Fruit fly (Drosophila melanogaster) whole organism, embryonic: ENCODE results near the gene CG7149.

Experiments
- B-H2 ChIP-seq: fragments of 200-800 bp; sonication (Bioruptor generic); optimal IDR thresholded peaks from 2 replicates; lab custom pipeline; 2018; ENCODE audit warnings: missing biosample characterization, mild to moderate bottlenecking, missing genetic modification characterization
- Blimp-1 ChIP-seq: fragments of 200-800 bp; sonication (Bioruptor generic); optimal IDR thresholded peaks from 3 replicates; lab custom pipeline; 2018; ENCODE audit warnings: missing biosample characterization, missing genetic modification characterization, mild to moderate bottlenecking, moderate library complexity, missing genetic modification reagents
- CG10147 ChIP-seq: fragments of 200-800 bp; sonication (Bioruptor generic); optimal IDR thresholded peaks from 2 replicates; lab custom pipeline; 2019; ENCODE audit warnings: missing biosample characterization, mild to moderate bottlenecking, missing genetic modification characterization, moderate library complexity
- CG11723 ChIP-seq: fragments of 200-800 bp; sonication (Bioruptor generic); optimal IDR thresholded peaks from 2 replicates; lab custom pipeline; 2017; ENCODE audit warnings: missing biosample characterization, mild to moderate bottlenecking, missing genetic modification characterization
- CG12942 ChIP-seq: fragments of 200-800 bp; sonication (Bioruptor generic); optimal IDR thresholded peaks from 3 replicates; lab custom pipeline; 2016; ENCODE audit warnings: missing biosample characterization, missing genetic modification characterization
- CG13123 ChIP-seq: fragments of 200-800 bp; sonication (Bioruptor generic); optimal IDR thresholded peaks from 2 replicates; lab custom pipeline; 2016; ENCODE audit warnings: missing biosample characterization, missing genetic modification characterization
- CG15696 ChIP-seq: fragments of 200-800 bp; sonication (Bioruptor generic); optimal IDR thresholded peaks from 2 replicates; lab custom pipeline; 2019; ENCODE audit warnings: missing biosample characterization, mild to moderate bottlenecking, missing genetic modification characterization, moderate library complexity
- CG17359 ChIP-seq: fragments of 200-800 bp; sonication (Bioruptor generic); optimal IDR thresholded peaks from 3 replicates; lab custom pipeline; 2018; ENCODE audit warnings: missing biosample characterization, mild to moderate bottlenecking, missing genetic modification characterization, moderate library complexity
- CG17568 ChIP-seq: fragments of 200-800 bp; sonication (Bioruptor generic); optimal IDR thresholded peaks from 2 replicates; lab custom pipeline; 2018; ENCODE audit warnings: missing biosample characterization, mild to moderate bottlenecking, missing genetic modification characterization, moderate library complexity
- CG18011 ChIP-seq: fragments of 200-800 bp; sonication (Bioruptor generic); optimal IDR thresholded peaks from 2 replicates; lab custom pipeline; 2017; ENCODE audit warnings: missing biosample characterization, missing genetic modification characterization, mild to moderate bottlenecking, moderate library complexity, missing genotype
- CG30020 ChIP-seq: fragments of 200-800 bp; optimal IDR thresholded peaks from 2 replicates; lab custom pipeline; 2019; ENCODE audit warnings: missing biosample characterization, mild to moderate bottlenecking, missing genetic modification characterization, moderate library complexity
- CG32772 ChIP-seq: fragments of 200-800 bp; sonication (Bioruptor generic); IDR thresholded peaks from 2 replicates; pipeline ENCODE4 v1.3.6; 2022; ENCODE audit warnings: missing biosample characterization, missing genetic modification characterization
- CG34422 ChIP-seq: fragments of 200-800 bp; sonication (Bioruptor generic); IDR thresholded peaks from 3 replicates; pipeline ENCODE4 v1.3.6; 2022; ENCODE audit warnings: missing biosample characterization, missing genetic modification characterization
- CG42726 ChIP-seq: fragments of 200-800 bp; sonication (Bioruptor generic); IDR thresholded peaks from 2 replicates; pipeline ENCODE4 v1.3.6; 2022; ENCODE audit warnings: missing biosample characterization, missing genetic modification characterization; ENCODE audit not compliant: partially characterized antibody
- CG6791 ChIP-seq: fragments of 200-800 bp; sonication (Bioruptor generic); IDR thresholded peaks from 3 replicates; pipeline ENCODE4 v1.3.6; 2022; ENCODE audit warnings: missing biosample characterization, missing genetic modification characterization; ENCODE audit not compliant: partially characterized antibody
- CG9797 ChIP-seq: fragments of 200-800 bp; sonication (Bioruptor generic); optimal IDR thresholded peaks from 3 replicates; lab custom pipeline; 2018; ENCODE audit warnings: missing biosample characterization, mild to moderate bottlenecking, missing genetic modification characterization
- CoRest ChIP-seq: fragments of 200-800 bp; sonication (Bioruptor generic); optimal IDR thresholded peaks from 3 replicates; lab custom pipeline; 2018; ENCODE audit warnings: missing biosample characterization, mild to moderate bottlenecking, missing genetic modification characterization, moderate library complexity
- Deaf1 ChIP-seq: fragments of 200-800 bp; optimal IDR thresholded peaks from 3 replicates; lab custom pipeline; 2019; ENCODE audit warnings: missing biosample characterization, mild to moderate bottlenecking, missing genetic modification characterization, moderate library complexity
- HLHmδ ChIP-seq: fragments of 200-800 bp; sonication (Bioruptor generic); optimal IDR thresholded peaks from 2 replicates; lab custom pipeline; 2018; ENCODE audit warnings: missing biosample characterization, mild to moderate bottlenecking, missing genetic modification characterization, moderate library complexity
- Hr39 ChIP-seq: fragments of >200 bp; optimal IDR thresholded peaks from 2 replicates; lab custom pipeline; 2017
- MESR4 ChIP-seq: fragments of 200-800 bp; sonication (Bioruptor generic); optimal IDR thresholded peaks from 2 replicates; lab custom pipeline; 2018; ENCODE audit warnings: missing biosample characterization, mild to moderate bottlenecking, missing genetic modification characterization, moderate library complexity
- NK7.1 ChIP-seq: fragments of 200-800 bp; sonication (Bioruptor generic); optimal IDR thresholded peaks from 3 replicates; lab custom pipeline; 2016; ENCODE audit warnings: missing biosample characterization, missing genetic modification characterization
- Pdp1 ChIP-seq, 2 experiments: fragments of 200-800 bp; sonication (Bioruptor generic); optimal IDR thresholded peaks; 3 replicates each; lab custom pipeline; 2016; ENCODE audit warnings: missing biosample characterization in 2 of 2, missing genetic modification characterization in 2 of 2, mild to moderate bottlenecking in 1 of 2, moderate library complexity in 1 of 2
- Ptx1 ChIP-seq: fragments of 200-800 bp; sonication (Bioruptor generic); IDR thresholded peaks from 2 replicates; pipeline ENCODE4 v1.3.6; 2022; ENCODE audit warnings: missing biosample characterization, missing genetic modification characterization
- Sry-β ChIP-seq: fragments of 200-800 bp; sonication (Bioruptor generic); optimal IDR thresholded peaks from 2 replicates; lab custom pipeline; 2018; ENCODE audit warnings: missing biosample characterization, mild to moderate bottlenecking, missing genetic modification characterization, moderate library complexity
- ash1 ChIP-seq: fragments of 200-800 bp; sonication (Bioruptor generic); optimal IDR thresholded peaks from 2 replicates; lab custom pipeline; 2018; ENCODE audit warnings: missing biosample characterization, mild to moderate bottlenecking, missing genetic modification characterization
- bigmax ChIP-seq: fragments of 200-800 bp; sonication (Bioruptor generic); optimal IDR thresholded peaks from 2 replicates; lab custom pipeline; 2018; ENCODE audit warnings: missing biosample characterization, mild to moderate bottlenecking, missing genetic modification characterization
- dysf ChIP-seq: fragments of 200-800 bp; sonication (Bioruptor generic); IDR thresholded peaks from 3 replicates; pipeline ENCODE4 v1.3.6; 2022; ENCODE audit warnings: missing biosample characterization, missing genetic modification characterization
- eyg ChIP-seq: fragments of 200-800 bp; sonication (Bioruptor generic); optimal IDR thresholded peaks from 3 replicates; lab custom pipeline; 2016; ENCODE audit warnings: missing biosample characterization, missing genetic modification characterization
- fd64A ChIP-seq: fragments of 200-800 bp; sonication (Bioruptor generic); optimal IDR thresholded peaks from 3 replicates; lab custom pipeline; 2018; ENCODE audit warnings: missing biosample characterization, mild to moderate bottlenecking, missing genetic modification characterization
- gro ChIP-seq: fragments of 200-800 bp; sonication (Bioruptor generic); optimal IDR thresholded peaks from 2 replicates; lab custom pipeline; 2016; ENCODE audit warnings: missing biosample characterization, missing genetic modification characterization
- gsb ChIP-seq: fragments of 200-800 bp; sonication (Bioruptor generic); IDR thresholded peaks from 2 replicates; pipeline ENCODE4 v1.3.6; 2022; ENCODE audit warnings: missing biosample characterization, missing genetic modification characterization
- lab ChIP-seq: fragments of 200-800 bp; sonication (Bioruptor generic); optimal IDR thresholded peaks from 3 replicates; lab custom pipeline; 2017; ENCODE audit warnings: missing biosample characterization, missing genetic modification characterization, mild to moderate bottlenecking, moderate library complexity, missing genetic modification reagents
- nerfin-2 ChIP-seq: fragments of 200-800 bp; sonication (Bioruptor generic); IDR thresholded peaks from 2 replicates; pipeline ENCODE4 v1.3.6; 2022; ENCODE audit warnings: missing biosample characterization, missing genetic modification characterization; ENCODE audit not compliant: partially characterized antibody
- nom ChIP-seq: fragments of 200-800 bp; sonication (Bioruptor generic); optimal IDR thresholded peaks from 2 replicates; lab custom pipeline; 2017; ENCODE audit warnings: missing biosample characterization, missing genetic modification characterization, mild to moderate bottlenecking, moderate library complexity, missing genetic modification reagents
- pb ChIP-seq: fragments of 200-800 bp; sonication (Bioruptor generic); optimal IDR thresholded peaks from 3 replicates; lab custom pipeline; 2016; ENCODE audit warnings: missing biosample characterization, missing genetic modification characterization
- pita ChIP-seq: fragments of 200-800 bp; sonication (Bioruptor generic); optimal IDR thresholded peaks from 2 replicates; lab custom pipeline; 2017; ENCODE audit warnings: missing biosample characterization, mild to moderate bottlenecking, missing genetic modification characterization
- prd ChIP-seq, 3 experiments: fragments of >200 bp in 2 of 3; fragments of 200-800 bp in 1 of 3; sonication (Bioruptor generic) in 1 of 3; optimal IDR thresholded peaks in 2 of 3; IDR thresholded peaks in 1 of 3; 2 replicates in 2 of 3; 3 replicates in 1 of 3; pipeline versions ENCODE4 v1.3.6 to Lab custom; 2017 to 2022; ENCODE audit warnings: missing biosample characterization in 1 of 3, missing genetic modification characterization in 1 of 3
- rib ChIP-seq: fragments of 200-800 bp; sonication (Bioruptor generic); IDR thresholded peaks from 2 replicates; pipeline ENCODE4 v1.3.6; 2022; ENCODE audit warnings: missing biosample characterization, missing genetic modification characterization
- slou ChIP-seq: fragments of 200-800 bp; sonication (Bioruptor generic); optimal IDR thresholded peaks from 3 replicates; lab custom pipeline; 2016; ENCODE audit warnings: missing biosample characterization, missing genetic modification characterization
- sna ChIP-seq: fragments of 200-800 bp; sonication (Bioruptor generic); IDR thresholded peaks from 2 replicates; pipeline ENCODE4 v1.3.6; 2022; ENCODE audit warnings: missing biosample characterization, missing genetic modification characterization; ENCODE audit not compliant: partially characterized antibody
- sob ChIP-seq: fragments of 200-800 bp; sonication (Bioruptor generic); IDR thresholded peaks from 2 replicates; pipeline ENCODE4 v1.3.6; 2022; ENCODE audit warnings: missing biosample characterization, missing genetic modification characterization
- ssp ChIP-seq: fragments of 200-800 bp; sonication (Bioruptor generic); IDR thresholded peaks from 2 replicates; pipeline ENCODE4 v1.3.6; 2022; ENCODE audit warnings: missing biosample characterization, missing genetic modification characterization
- sug ChIP-seq: fragments of 200-800 bp; optimal IDR thresholded peaks from 2 replicates; lab custom pipeline; 2019; ENCODE audit warnings: missing biosample characterization, mild to moderate bottlenecking, missing genetic modification characterization, moderate library complexity
- tup ChIP-seq: fragments of 200-800 bp; sonication (Bioruptor generic); optimal IDR thresholded peaks from 2 replicates; lab custom pipeline; 2016; ENCODE audit warnings: missing biosample characterization, mild to moderate bottlenecking, missing genetic modification characterization, moderate library complexity
- tx ChIP-seq: fragments of 200-800 bp; sonication (Bioruptor generic); optimal IDR thresholded peaks from 2 replicates; lab custom pipeline; 2016; ENCODE audit warnings: missing biosample characterization, missing genetic modification characterization
- wek ChIP-seq: fragments of 200-800 bp; sonication (Bioruptor generic); optimal IDR thresholded peaks from 3 replicates; lab custom pipeline; 2018; ENCODE audit warnings: missing biosample characterization, mild to moderate bottlenecking, missing genetic modification characterization, moderate library complexity

CG7149 gene

DNA sequence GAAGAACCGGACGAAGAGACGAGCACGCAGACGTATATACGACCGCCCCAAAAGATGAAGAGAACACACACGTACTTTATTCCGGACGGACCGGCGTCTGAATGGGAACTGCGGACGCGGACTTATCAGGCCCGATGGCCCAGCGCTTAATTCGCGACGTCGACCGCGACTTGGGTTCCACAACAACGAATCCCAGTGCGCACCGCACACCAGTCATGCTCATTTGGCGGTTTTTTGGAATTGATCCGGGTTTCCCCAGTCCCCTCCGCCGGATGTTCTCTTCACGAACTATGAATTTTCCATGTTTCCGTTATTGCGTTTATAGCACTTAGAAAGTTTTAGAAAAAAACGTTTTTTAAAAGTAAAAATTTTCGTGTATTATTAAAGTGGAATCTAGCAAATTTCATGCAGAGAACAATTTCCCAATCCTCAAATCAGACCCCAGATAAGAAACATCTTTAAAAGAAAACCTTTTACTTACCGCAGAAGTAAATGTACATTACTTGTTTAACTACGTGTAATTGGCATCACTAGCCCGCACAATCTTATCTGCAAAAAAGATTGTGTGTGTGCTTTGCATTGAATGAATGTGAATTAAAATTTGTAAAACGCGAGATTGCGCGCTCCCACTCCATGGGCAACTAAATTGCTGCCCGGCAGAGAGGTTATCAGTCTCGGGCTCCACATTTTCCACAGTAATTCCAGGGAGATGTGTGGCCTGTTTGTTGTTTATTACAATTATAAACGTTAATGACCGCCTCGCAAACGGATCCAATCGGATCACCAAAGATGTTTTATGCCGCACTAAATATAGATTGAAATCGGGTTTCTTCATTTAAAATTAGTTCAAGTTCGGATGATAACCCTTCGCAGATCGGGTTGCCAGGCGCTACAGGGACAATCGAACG, at the start of gene CG7149 (continued):
- TF ChIP-seq CG32772 (GFP tag; lab: Robert Waterston, UW) (no peak), CG34422 (GFP tag; lab: Robert Waterston, UW) (peak; percentile 56; the same call in 2 of the 3 replicates), dysf (GFP tag; lab: Robert Waterston, UW) (peak; percentile 30; the same call in 1 of the 3 replicates), tx (no peak), CG12942 (GFP tag; lab: Kevin White, UChicago) (no peak), fd64A (GFP tag; lab: Kevin White, UChicago) (no peak), prd (optimal IDR thresholded peaks at IDR 0.05; lab: Kevin White, UChicago) (no peak), prd (GFP tag; IDR thresholded peaks at IDR 0.05; lab: Robert Waterston, UW) (no peak), CG15696 (tag; lab: Kevin White, UChicago) (no peak), sug (tag; lab: Kevin White, UChicago) (peak; percentile 88), rib (GFP tag; lab: Robert Waterston, UW) (0 out of 2 replicates have a peak, but pooled peaks have one; percentile 11), CoRest (tag; lab: Kevin White, UChicago) (peak; percentile 35), tup (GFP tag; lab: Kevin White, UChicago) (no peak), nerfin-2 (GFP tag; lab: Robert Waterston, UW) (no peak), CG42726 (GFP tag; lab: Robert Waterston, UW) (no peak), slou (GFP tag; lab: Kevin White, UChicago) (no peak), pb (GFP tag; lab: Kevin White, UChicago) (no peak), wek (GFP tag; lab: Kevin White, UChicago) (no peak), Sry-β (GFP tag; lab: Kevin White, UChicago) (peak; percentile 87), CG17568 (no peak), NK7.1 (no peak), CG11723 (no peak), B-H2 (no peak), nom (GFP tag; lab: Kevin White, UChicago) (peak; percentile 2), ssp (GFP tag; lab: Robert Waterston, UW) (no peak), bigmax (GFP tag; lab: Kevin White, UChicago) (no peak), HLHmδ (GFP tag; lab: Kevin White, UChicago) (no peak), ash1 (GFP tag; lab: Kevin White, UChicago) (no peak), eyg (GFP tag; lab: Kevin White, UChicago) (no peak), Hr39 (lab: Kevin White, UChicago) (no peak), lab (GFP tag; lab: Kevin White, UChicago) (peak; percentile 46), Pdp1 (GFP tag; optimal IDR thresholded peaks at IDR 0.05; lab: Kevin White, UChicago) (peak in 1 of 2 experiments; percentile 23), CG30020 (no peak), CG9797 (GFP tag; lab: Kevin White, UChicago) (no peak), CG6791 (GFP tag; lab: Robert Waterston, UW) (no peak), MESR4 (GFP tag; lab: Kevin White, UChicago) (no peak), CG18011 (no peak), Ptx1 (no peak), Blimp-1 (no peak), pita (no peak), gro (GFP tag; lab: Kevin White, UChicago) (no peak), CG17359 (tag; lab: Kevin White, UChicago) (no peak), Deaf1 (tag; lab: Kevin White, UChicago) (peak; percentile 88), sna (no peak), CG13123 (GFP tag; lab: Kevin White, UChicago) (no peak), gsb (GFP tag; lab: Robert Waterston, UW) (no peak), CG10147 (peak; percentile 7), sob (peak; percentile 23; the same call in 1 of the 2 replicates)
